Fruit fly (Drosophila melanogaster): ENCODE results near the gene CG14969.

CG14969 gene

DNA sequence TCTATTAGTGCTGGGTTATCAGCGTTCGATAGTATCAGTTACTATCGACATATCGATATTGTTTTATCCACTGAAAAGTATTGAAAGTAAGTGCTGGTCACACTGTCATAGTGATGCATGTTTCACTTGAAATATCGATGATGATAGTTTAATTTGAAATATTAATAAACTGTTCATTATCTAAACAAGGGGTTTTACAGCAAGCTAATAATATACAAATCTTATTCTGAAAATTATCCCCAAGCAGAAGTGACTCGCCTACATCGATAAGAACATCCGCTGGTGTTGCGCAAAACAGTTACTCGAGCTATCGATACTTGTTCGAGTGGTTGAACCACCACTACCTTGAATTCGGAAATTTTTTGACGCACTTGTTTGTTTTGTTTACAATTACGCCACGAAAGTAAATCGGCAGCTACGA lies 15.5 kb downstream of the CG14969 start, which contains the start of the genes PIG-C, CG12016 and Dpm2 (continued):
- peak; percentile 78 for TF ChIP-seq HmgZ (tag; optimal IDR thresholded peaks at IDR 0.05)
- no peak for TF ChIP-seq dan (GFP tag; IDR thresholded peaks at IDR 0.05)
- TF ChIP-seq ato (GFP tag; IDR thresholded peaks at IDR 0.05; ENCODE audit: partially characterized antibody) = peak; percentile 91
- TF ChIP-seq CG10431 (GFP tag; optimal IDR thresholded peaks at IDR 0.05) = no peak
- peak; percentile 96 for TF ChIP-seq CG14860 (GFP tag; IDR thresholded peaks at IDR 0.05; ENCODE audit: partially characterized antibody)
- peak; percentile 77 for TF ChIP-seq trem (tag; optimal IDR thresholded peaks at IDR 0.05)
- TF ChIP-seq Fer3 (tag; optimal IDR thresholded peaks at IDR 0.05) = peak; percentile 56
- peak; percentile 88 for TF ChIP-seq nmo (GFP tag; optimal IDR thresholded peaks at IDR 0.05)
- TF ChIP-seq CG12299 (tag; optimal IDR thresholded peaks at IDR 0.05) = peak; percentile 34
- peak; percentile 43; the same call in 1 of the 2 replicates for TF ChIP-seq Ada2b (GFP tag; IDR thresholded peaks at IDR 0.05)
- TF ChIP-seq CG18599 (GFP tag; optimal IDR thresholded peaks at IDR 0.05) = peak; percentile 64
- TF ChIP-seq zfh2 (GFP tag; optimal IDR thresholded peaks at IDR 0.05) = peak; percentile 83
- peak; percentile 58 for TF ChIP-seq croc (GFP tag; conservative IDR thresholded peaks at IDR 0.05)
- peak; percentile 81 for TF ChIP-seq sug (tag; optimal IDR thresholded peaks at IDR 0.05)
- no peak for TF ChIP-seq gem (tag; optimal IDR thresholded peaks at IDR 0.05)
- TF ChIP-seq CG7271 (tag; optimal IDR thresholded peaks at IDR 0.05) = no peak
- peak; percentile 65 for TF ChIP-seq jumu (GFP tag; optimal IDR thresholded peaks at IDR 0.05)
- TF ChIP-seq fd64A (GFP tag; optimal IDR thresholded peaks at IDR 0.05) = no peak
- peak; percentile 34 for TF ChIP-seq Atf-2 (GFP tag; optimal IDR thresholded peaks at IDR 0.05)
- TF ChIP-seq chinmo (GFP tag; IDR thresholded peaks at IDR 0.05; ENCODE audit: partially characterized antibody) = peak; percentile 95
- TF ChIP-seq mam (GFP tag; optimal IDR thresholded peaks at IDR 0.05) = peak; percentile 78
- TF ChIP-seq CG7357 (GFP tag; IDR thresholded peaks at IDR 0.05) = peak; percentile 54; the same call in 1 of the 3 replicates
- TF ChIP-seq CG6254 (GFP tag; optimal IDR thresholded peaks at IDR 0.05) = no peak
- peak; percentile 14 for TF ChIP-seq CG9437 (GFP tag; optimal IDR thresholded peaks at IDR 0.05)
- TF ChIP-seq CG2116 (GFP tag; optimal IDR thresholded peaks at IDR 0.05) = peak; percentile 82
- peak; percentile 52 for TF ChIP-seq repo (GFP tag; optimal IDR thresholded peaks at IDR 0.05)
- TF ChIP-seq CG32532 (GFP tag; IDR thresholded peaks at IDR 0.05) = peak; percentile 73
- TF ChIP-seq Fer1 (GFP tag; optimal IDR thresholded peaks at IDR 0.05) = peak; percentile 56
- TF ChIP-seq PHDP (tag; optimal IDR thresholded peaks at IDR 0.05) = peak; percentile 58
- TF ChIP-seq insv (GFP tag; optimal IDR thresholded peaks at IDR 0.05) = peak in 1 of 2 experiments; percentile 55
- 0 out of 2 replicates have a peak, but pooled peaks have one; percentile 14 for TF ChIP-seq Adf1 (GFP tag; IDR thresholded peaks at IDR 0.05)
- no peak for TF ChIP-seq CG6813 (GFP tag; optimal IDR thresholded peaks at IDR 0.05)
- no peak for TF ChIP-seq crol (GFP tag; IDR thresholded peaks at IDR 0.05)
- TF ChIP-seq Fer2 (tag; optimal IDR thresholded peaks at IDR 0.05) = peak; percentile 62
- TF ChIP-seq CG6854 (GFP tag; optimal IDR thresholded peaks at IDR 0.05) = no peak
- TF ChIP-seq Scr (GFP tag; IDR thresholded peaks at IDR 0.05; ENCODE audit: partially characterized antibody) = peak; percentile 98
- TF ChIP-seq Camta (GFP tag; optimal IDR thresholded peaks at IDR 0.05) = peak; percentile 54
- TF ChIP-seq twi (tag; optimal IDR thresholded peaks at IDR 0.05) = peak; percentile 60
- peak; percentile 100 for TF ChIP-seq BEAF-32 (GFP tag; optimal IDR thresholded peaks at IDR 0.05)
- peak; percentile 94 for TF ChIP-seq CG3995 (GFP tag; optimal IDR thresholded peaks at IDR 0.05)
- TF ChIP-seq CG8290 (GFP tag; optimal IDR thresholded peaks at IDR 0.05) = peak; percentile 68
- TF ChIP-seq CG8290 (tag; optimal IDR thresholded peaks at IDR 0.05) = no peak
- peak; percentile 98 for TF ChIP-seq unc-4 (GFP tag; IDR thresholded peaks at IDR 0.05; ENCODE audit: partially characterized antibody)
- peak; percentile 67 for TF ChIP-seq CG9609 (GFP tag; optimal IDR thresholded peaks at IDR 0.05)
- TF ChIP-seq Vsx1 (GFP tag; optimal IDR thresholded peaks at IDR 0.05) = no peak
- TF ChIP-seq CG15269 (tag; optimal IDR thresholded peaks at IDR 0.05) = peak; percentile 55
- 0 out of 2 replicates have a peak, but pooled peaks have one; percentile 7 for TF ChIP-seq onecut (GFP tag; IDR thresholded peaks at IDR 0.05)
- TF ChIP-seq her (GFP tag; optimal IDR thresholded peaks at IDR 0.05) = peak; percentile 18
- TF ChIP-seq Awh (GFP tag; IDR thresholded peaks at IDR 0.05) = no peak
- TF ChIP-seq CG17802 (tag; optimal IDR thresholded peaks at IDR 0.05) = peak; percentile 18
